Fruit fly (Drosophila melanogaster): ENCODE data around the gene p130CAS.

Gene p130CAS

dm6 chr3L:131998-132693 lies 20.5 kb upstream of the p130CAS start:
- TF ChIP-seq EcR (GFP tag; optimal IDR thresholded peaks at IDR 0.05) (no peak), CG8478 (optimal IDR thresholded peaks at IDR 0.05) (no peak), Dll (optimal IDR thresholded peaks at IDR 0.05) (no peak), usp (GFP tag; optimal IDR thresholded peaks at IDR 0.05) (no peak), psq (optimal IDR thresholded peaks at IDR 0.05) (no peak), pan (optimal IDR thresholded peaks at IDR 0.05) (no peak)

dm6 chr3L:133383-133782 lies 19.3 kb upstream of the p130CAS start:
- TF ChIP-seq Dll (optimal IDR thresholded peaks at IDR 0.05) = no peak
- no peak for TF ChIP-seq EcR (GFP tag; optimal IDR thresholded peaks at IDR 0.05)
- TF ChIP-seq CG8478 (optimal IDR thresholded peaks at IDR 0.05) = no peak
- TF ChIP-seq pan (optimal IDR thresholded peaks at IDR 0.05) = no peak
- TF ChIP-seq psq (optimal IDR thresholded peaks at IDR 0.05) = no peak
- no peak for TF ChIP-seq usp (GFP tag; optimal IDR thresholded peaks at IDR 0.05)

DNA sequence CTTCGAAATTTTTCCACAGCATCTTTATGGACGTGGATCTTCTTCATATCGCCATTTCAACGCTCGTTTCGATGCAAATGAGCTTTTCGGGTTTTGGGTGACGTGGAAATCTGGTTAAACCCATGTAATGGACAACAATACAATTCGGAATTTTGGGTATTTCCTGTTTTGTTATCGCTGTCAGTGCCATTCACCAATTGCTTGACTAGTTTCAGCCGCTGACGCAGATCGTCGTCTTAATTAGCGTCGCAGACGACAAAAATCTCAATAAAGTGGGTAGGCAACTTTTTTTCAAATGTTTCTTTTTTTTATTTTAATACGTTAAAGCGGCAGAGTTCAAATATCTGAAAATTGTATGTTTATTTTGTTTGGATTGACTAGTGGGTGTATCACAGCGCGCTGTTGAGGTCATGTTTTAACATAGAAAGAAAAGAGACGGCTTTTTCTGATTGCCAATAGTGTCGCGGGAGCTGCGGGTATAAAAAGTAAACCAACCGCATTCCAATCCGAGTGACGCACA lies 18.8 kb upstream of the p130CAS start:
- TF ChIP-seq Dll (optimal IDR thresholded peaks at IDR 0.05) = no peak
- no peak for TF ChIP-seq pan (optimal IDR thresholded peaks at IDR 0.05)
- TF ChIP-seq CG8478 (optimal IDR thresholded peaks at IDR 0.05) = no peak
- TF ChIP-seq psq (optimal IDR thresholded peaks at IDR 0.05) = no peak
- TF ChIP-seq EcR (GFP tag; optimal IDR thresholded peaks at IDR 0.05) = no peak
- no peak for TF ChIP-seq usp (GFP tag; optimal IDR thresholded peaks at IDR 0.05)

DNA sequence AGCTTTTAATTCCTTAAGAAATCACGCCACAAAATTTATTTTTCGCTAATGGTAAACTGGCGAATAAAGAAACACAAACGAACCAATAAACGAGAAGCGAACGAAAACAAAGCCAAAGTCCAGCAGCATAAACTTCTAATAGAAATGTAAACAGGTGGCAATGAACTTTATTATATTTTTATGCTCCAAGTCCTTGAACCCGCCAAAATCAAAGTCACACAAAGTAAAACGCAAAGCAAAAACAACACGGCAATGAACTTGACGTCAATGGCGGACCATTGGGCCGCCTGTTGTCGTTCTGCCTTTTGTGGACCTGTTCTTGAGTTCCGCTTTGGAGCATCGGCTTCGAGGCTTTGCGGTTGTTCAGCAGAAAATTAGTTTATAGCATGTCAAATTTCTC lies 17.8 kb upstream of the p130CAS start:
- no peak for TF ChIP-seq Dll (optimal IDR thresholded peaks at IDR 0.05)
- TF ChIP-seq EcR (GFP tag; optimal IDR thresholded peaks at IDR 0.05) = peak in 1 of 2 experiments; percentile 77

dm6 chr3L:136591-137280 lies 15.9 kb upstream of the p130CAS start:
- no peak for TF ChIP-seq pan (optimal IDR thresholded peaks at IDR 0.05)
- TF ChIP-seq EcR (GFP tag; optimal IDR thresholded peaks at IDR 0.05) = no peak
- no peak for TF ChIP-seq Dll (optimal IDR thresholded peaks at IDR 0.05)
- no peak for TF ChIP-seq usp (GFP tag; optimal IDR thresholded peaks at IDR 0.05)
- no peak for TF ChIP-seq psq (optimal IDR thresholded peaks at IDR 0.05)
- no peak for TF ChIP-seq CG8478 (optimal IDR thresholded peaks at IDR 0.05)

- TF ChIP-seq EcR (GFP tag; optimal IDR thresholded peaks at IDR 0.05) (no peak), pan (optimal IDR thresholded peaks at IDR 0.05) (no peak)
Observed at dm6 chr3L:137596-138169, 15.0 kb upstream of the p130CAS start.

DNA sequence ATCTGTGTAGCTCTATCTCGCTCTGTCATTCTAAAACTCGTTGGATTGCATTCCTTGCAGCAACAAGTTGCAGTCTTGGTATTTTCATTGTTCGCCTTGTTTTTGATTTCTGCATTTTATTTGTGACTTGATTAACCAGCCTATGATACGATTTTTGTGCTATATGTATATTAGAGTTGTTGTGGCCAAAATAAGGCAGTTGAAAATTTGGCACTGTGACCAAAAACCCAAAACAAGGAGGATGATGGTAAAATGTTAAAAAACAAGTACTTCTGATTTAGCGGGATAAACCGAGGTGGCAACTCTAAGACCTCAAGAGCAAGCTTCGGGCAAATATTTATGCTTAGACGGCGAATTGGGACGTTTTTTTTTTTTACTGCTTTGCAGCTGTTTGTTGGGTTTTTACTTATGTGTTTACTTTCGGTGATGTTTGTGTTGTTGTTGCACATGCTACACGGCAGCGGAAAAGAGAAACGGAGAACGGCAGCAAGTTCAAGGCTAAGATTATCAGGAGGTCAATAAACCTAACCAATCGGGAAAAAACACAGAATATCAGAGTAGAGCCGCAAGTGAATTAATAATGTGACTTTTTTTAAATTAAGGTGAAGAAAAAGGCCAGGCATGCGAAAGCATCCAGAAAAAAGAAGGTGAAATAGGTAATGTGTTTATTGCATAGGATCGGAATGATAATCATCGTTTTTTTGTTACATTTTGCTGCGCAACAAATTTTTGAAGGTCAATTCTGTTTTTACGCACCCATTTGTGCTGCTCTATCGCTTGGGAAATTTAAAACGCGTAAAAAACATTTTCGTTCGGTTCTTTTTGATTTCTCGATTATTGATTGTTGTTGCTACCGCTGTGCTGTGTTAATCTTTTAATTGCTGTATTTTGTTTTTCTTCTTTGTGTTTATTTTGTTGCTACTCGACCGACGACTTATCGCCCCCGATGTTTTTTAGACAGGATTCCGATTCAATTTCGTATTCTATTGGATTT lies 12.8 kb upstream of the p130CAS start:
- TF ChIP-seq pan (optimal IDR thresholded peaks at IDR 0.05) (no peak), EcR (GFP tag; optimal IDR thresholded peaks at IDR 0.05) (peak in 1 of 2 experiments; percentile 42), psq (optimal IDR thresholded peaks at IDR 0.05) (no peak), usp (GFP tag; optimal IDR thresholded peaks at IDR 0.05) (no peak)

- TF ChIP-seq Dll (optimal IDR thresholded peaks at IDR 0.05) (no peak), CG8478 (optimal IDR thresholded peaks at IDR 0.05) (no peak), EcR (GFP tag; optimal IDR thresholded peaks at IDR 0.05) (peak; percentile 63 to 72)
Observed at dm6 chr3L:140838-141559, 11.7 kb upstream of the p130CAS start.

DNA sequence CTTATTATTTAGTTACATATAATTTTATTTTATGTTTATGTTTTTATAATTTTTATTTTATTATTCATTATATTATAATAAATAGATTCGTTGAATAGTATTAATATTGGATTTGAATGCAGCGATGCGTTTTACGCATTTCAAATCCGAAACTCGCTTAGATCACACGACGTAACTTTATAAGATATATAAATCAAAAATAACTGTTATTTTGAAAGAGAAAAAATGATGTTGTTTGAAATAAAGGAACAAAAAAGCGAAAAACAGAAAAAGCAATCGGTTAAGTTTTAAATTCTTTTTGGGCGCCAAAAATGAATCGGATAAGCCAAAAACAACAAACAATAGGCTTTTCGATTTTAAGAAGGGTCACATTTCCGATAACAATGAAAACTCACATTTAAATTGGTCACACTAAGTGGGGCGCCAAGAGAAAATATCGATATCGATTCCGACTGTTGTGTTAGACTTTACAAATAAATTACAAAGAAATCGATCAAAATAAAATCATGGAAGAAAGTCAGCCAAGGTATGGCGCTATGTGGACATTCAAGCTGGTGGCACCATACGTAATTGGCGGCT lies 6.6 kb upstream of the p130CAS start, which contains the start of gene CG6845:
Gene CG6845 (plus strand): TSS at position 436 of the 579 bp plus-strand sequence.
- no peak for TF ChIP-seq Dll (optimal IDR thresholded peaks at IDR 0.05)
- no peak for TF ChIP-seq usp (GFP tag; optimal IDR thresholded peaks at IDR 0.05)

DNA sequence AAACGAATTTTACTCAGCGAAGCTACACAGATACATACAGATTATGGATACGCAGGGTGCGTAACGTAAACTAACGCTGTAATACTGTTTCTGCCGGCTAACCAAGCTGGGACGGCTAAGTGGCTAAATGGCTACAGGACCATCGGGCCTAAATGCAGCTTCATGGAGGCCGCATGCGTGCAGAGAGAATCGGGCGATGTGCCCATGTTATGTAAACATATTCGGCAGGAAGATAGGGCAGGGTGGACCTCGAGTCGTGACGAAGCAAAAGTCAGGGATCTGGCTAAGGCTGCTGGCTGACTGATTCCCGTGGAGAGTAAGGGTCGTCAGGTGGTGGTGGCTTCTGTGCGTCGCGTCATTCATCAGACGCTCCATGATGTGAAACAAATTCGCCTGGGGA lies 986 bp downstream of the p130CAS start:
- TF ChIP-seq psq (optimal IDR thresholded peaks at IDR 0.05) (no peak), EcR (GFP tag; optimal IDR thresholded peaks at IDR 0.05) (no peak)

- TF ChIP-seq usp (GFP tag; optimal IDR thresholded peaks at IDR 0.05) (no peak), pan (optimal IDR thresholded peaks at IDR 0.05) (no peak), EcR (GFP tag; optimal IDR thresholded peaks at IDR 0.05) (no peak), psq (optimal IDR thresholded peaks at IDR 0.05) (no peak), CG8478 (optimal IDR thresholded peaks at IDR 0.05) (no peak), Dll (optimal IDR thresholded peaks at IDR 0.05) (no peak)
Observed at dm6 chr3L:156591-157303, 4.1 kb downstream of the p130CAS start.

Measured in whole organism.